Worm (Caenorhabditis elegans) whole organism, L1 larva: Measurements from ENCODE around the gene F57F5.3.

Source experiments
- C16A3.4 ChIP-seq: fragments of 150-350 bp; optimal IDR thresholded peaks from 2 replicates; lab custom pipeline; 2014; ENCODE audit warnings: missing biosample characterization, missing genetic modification characterization
- F16B12.6 ChIP-seq: fragments of 150-350 bp; optimal IDR thresholded peaks from 2 replicates; lab custom pipeline; 2014; ENCODE audit warnings: missing biosample characterization, missing genetic modification characterization
- aly-2 ChIP-seq: fragments of 150-350 bp; optimal IDR thresholded peaks from 2 replicates; lab custom pipeline; 2014; ENCODE audit warnings: missing biosample characterization, missing genetic modification characterization
- ceh-63 ChIP-seq: fragments of 200-800 bp; sonication (Bioruptor generic); optimal IDR thresholded peaks from 2 replicates; lab custom pipeline; 2018; ENCODE audit warnings: mild to moderate bottlenecking, missing genetic modification characterization, missing compliant biosample characterization
- ceh-8 ChIP-seq: fragments of 200-800 bp; sonication (Bioruptor generic); optimal IDR thresholded peaks from 2 replicates; lab custom pipeline; 2018; ENCODE audit warnings: mild to moderate bottlenecking, missing genetic modification characterization, moderate library complexity, missing compliant biosample characterization
- ceh-88 ChIP-seq: fragments of 200-800 bp; sonication (Bioruptor generic); IDR thresholded peaks from 2 replicates; pipeline ENCODE4 v1.3.6; 2022; ENCODE audit warnings: missing genetic modification characterization, missing compliant biosample characterization
- ceh-90 ChIP-seq: sonication (generic microtip); optimal IDR thresholded peaks from 2 replicates; lab custom pipeline; 2016; ENCODE audit warnings: missing genetic modification characterization, missing compliant biosample characterization
- dsc-1 ChIP-seq: sonication (generic microtip); optimal IDR thresholded peaks from 2 replicates; lab custom pipeline; 2016; ENCODE audit warnings: mild to moderate bottlenecking, missing genetic modification characterization, missing compliant biosample characterization
- efl-1 ChIP-seq, 4 experiments: fragments of 150-350 bp; optimal IDR thresholded peaks in 3 of 4; peaks in 1 of 4; 1 replicate in 1 of 4; 2 replicates in 3 of 4; lab custom pipeline; 2014; ENCODE audit warnings: missing biosample characterization in 2 of 4, missing genetic modification characterization in 2 of 4, missing genetic modification reagents in 2 of 4
- efl-3 ChIP-seq: fragments of 200-800 bp; sonication (Bioruptor generic); optimal IDR thresholded peaks from 2 replicates; lab custom pipeline; 2018; ENCODE audit warnings: mild to moderate bottlenecking, missing genetic modification characterization, missing compliant biosample characterization
- egl-13 ChIP-seq: sonication (generic microtip); optimal IDR thresholded peaks from 2 replicates; lab custom pipeline; 2016; ENCODE audit warnings: missing genotype, missing genetic modification reagents, missing genetic modification characterization, missing compliant biosample characterization
- elt-2 ChIP-seq: sonication (generic microtip); optimal IDR thresholded peaks from 2 replicates; lab custom pipeline; 2016; ENCODE audit warnings: missing genetic modification characterization, mild to moderate bottlenecking, inconsistent platforms, missing compliant biosample characterization, missing genetic modification reagents
- ets-5 ChIP-seq: fragments of 200-800 bp; sonication (Bioruptor generic); IDR thresholded peaks from 2 replicates; pipeline ENCODE4 v1.3.6; 2022; ENCODE audit warnings: missing genetic modification characterization, missing compliant biosample characterization
- fkh-10 ChIP-seq: sonication (generic microtip); optimal IDR thresholded peaks from 2 replicates; lab custom pipeline; 2017; ENCODE audit warnings: missing biosample characterization, missing genetic modification reagents, missing genetic modification characterization
- hlh-17 ChIP-seq: fragments of 200-800 bp; sonication (Bioruptor generic); optimal IDR thresholded peaks from 2 replicates; lab custom pipeline; 2018; ENCODE audit warnings: missing genetic modification characterization, mild to moderate bottlenecking, missing compliant biosample characterization, moderate library complexity, borderline replicate concordance
- hpl-2 ChIP-seq: fragments of 150-350 bp; optimal IDR thresholded peaks from 2 replicates; lab custom pipeline; 2014; ENCODE audit warnings: missing biosample characterization, missing genetic modification reagents, missing genetic modification characterization
- jun-1 ChIP-seq: fragments of 150-350 bp; optimal IDR thresholded peaks from 2 replicates; lab custom pipeline; 2014; ENCODE audit warnings: missing biosample characterization, missing genetic modification reagents, missing genetic modification characterization
- lin-35 ChIP-seq, 2 experiments: fragments of 150-350 bp; optimal IDR thresholded peaks; 2 replicates each; lab custom pipeline; 2014; ENCODE audit warnings: missing biosample characterization in 2 of 2, missing genetic modification characterization in 2 of 2, missing genetic modification reagents in 2 of 2
- mef-2 ChIP-seq: fragments of 150-350 bp; optimal IDR thresholded peaks from 2 replicates; lab custom pipeline; 2014; ENCODE audit warnings: missing biosample characterization, missing genetic modification characterization
- mep-1 ChIP-seq: fragments of 150-350 bp; optimal IDR thresholded peaks from 2 replicates; lab custom pipeline; 2014; ENCODE audit warnings: missing biosample characterization, missing genetic modification characterization
- nhr-19 ChIP-seq: fragments of 200-800 bp; sonication (Bioruptor generic); conservative IDR thresholded peaks from 2 replicates; pipeline ENCODE4 v1.3.6; 2022; ENCODE audit warnings: missing genetic modification characterization, missing compliant biosample characterization
- nhr-20 ChIP-seq: sonication (generic microtip); optimal IDR thresholded peaks from 2 replicates; lab custom pipeline; 2016; ENCODE audit warnings: mild to moderate bottlenecking, missing genetic modification characterization, missing compliant biosample characterization
- nhr-28 ChIP-seq: fragments of 150-350 bp; optimal IDR thresholded peaks from 2 replicates; lab custom pipeline; 2014; ENCODE audit warnings: missing biosample characterization, missing genetic modification characterization
- nhr-47 ChIP-seq: sonication (generic microtip); optimal IDR thresholded peaks from 2 replicates; lab custom pipeline; 2016; ENCODE audit warnings: mild to moderate bottlenecking, missing genetic modification characterization, moderate library complexity, missing compliant biosample characterization
- nhr-71 ChIP-seq: sonication (generic microtip); optimal IDR thresholded peaks from 2 replicates; lab custom pipeline; 2016; ENCODE audit warnings: mild to moderate bottlenecking, missing genetic modification characterization, moderate library complexity, missing compliant biosample characterization
- nhr-76 ChIP-seq: sonication (generic microtip); optimal IDR thresholded peaks from 2 replicates; lab custom pipeline; 2017; ENCODE audit warnings: missing biosample characterization, missing genetic modification characterization
- nhr-85 ChIP-seq: sonication (generic microtip); peaks from one replicate; lab custom pipeline; 2016; ENCODE audit warnings: missing genetic modification characterization, inconsistent platforms, missing compliant biosample characterization
- nhr-90 ChIP-seq: sonication (generic microtip); optimal IDR thresholded peaks from 2 replicates; lab custom pipeline; 2016; ENCODE audit warnings: mild to moderate bottlenecking, missing genetic modification characterization, missing compliant biosample characterization; ENCODE audit not compliant: poor library complexity
- pag-3 ChIP-seq: sonication (generic microtip); optimal IDR thresholded peaks from 2 replicates; lab custom pipeline; 2017; ENCODE audit warnings: missing genetic modification characterization, mild to moderate bottlenecking, missing compliant biosample characterization, antibody characterized with exemption, borderline replicate concordance; ENCODE audit not compliant: insufficient read depth
- pax-3 ChIP-seq: fragments of 200-800 bp; sonication (Bioruptor generic); optimal IDR thresholded peaks from 2 replicates; lab custom pipeline; 2018; ENCODE audit warnings: mild to moderate bottlenecking, missing genetic modification characterization, moderate library complexity, missing compliant biosample characterization
- pqm-1 ChIP-seq: sonication (generic microtip); optimal IDR thresholded peaks from 3 replicates; lab custom pipeline; 2017; ENCODE audit warnings: missing biosample characterization, missing genetic modification characterization
- rnt-1 ChIP-seq: sonication (generic microtip); optimal IDR thresholded peaks from 2 replicates; lab custom pipeline; 2016; ENCODE audit warnings: mild to moderate bottlenecking, missing genetic modification characterization, moderate library complexity, missing compliant biosample characterization
- snu-23 ChIP-seq: sonication (generic microtip); optimal IDR thresholded peaks from 2 replicates; lab custom pipeline; 2016; ENCODE audit warnings: missing genetic modification characterization, missing compliant biosample characterization
- sptf-1 ChIP-seq: fragments of 150-350 bp; optimal IDR thresholded peaks from 2 replicates; lab custom pipeline; 2014; ENCODE audit warnings: missing biosample characterization, missing genetic modification characterization
- sup-37 ChIP-seq: fragments of 200-800 bp; sonication (Bioruptor generic); optimal IDR thresholded peaks from 2 replicates; lab custom pipeline; 2018; ENCODE audit warnings: mild to moderate bottlenecking, missing genetic modification characterization, missing compliant biosample characterization
- unc-30 ChIP-seq: sonication (generic microtip); optimal IDR thresholded peaks from 2 replicates; lab custom pipeline; 2017; ENCODE audit warnings: missing biosample characterization, missing genetic modification characterization
- unc-62 ChIP-seq: fragments of 150-350 bp; optimal IDR thresholded peaks from 2 replicates; lab custom pipeline; 2014; ENCODE audit warnings: missing biosample characterization, missing genetic modification reagents, missing genetic modification characterization
- unc-98 ChIP-seq: fragments of 200-800 bp; sonication (Bioruptor generic); IDR thresholded peaks from 2 replicates; pipeline ENCODE4 v1.3.6; 2022; ENCODE audit warnings: missing genetic modification characterization, missing compliant biosample characterization
- zag-1 ChIP-seq: fragments of 150-350 bp; optimal IDR thresholded peaks from 2 replicates; lab custom pipeline; 2014; ENCODE audit warnings: missing biosample characterization, missing genetic modification characterization
- zip-4 ChIP-seq: fragments of 200-800 bp; sonication (Bioruptor generic); optimal IDR thresholded peaks from 2 replicates; lab custom pipeline; 2018; ENCODE audit warnings: mild to moderate bottlenecking, missing genetic modification characterization, moderate library complexity, missing compliant biosample characterization
- ztf-11 ChIP-seq, 2 experiments: sonication (generic microtip); optimal IDR thresholded peaks; 2 replicates each; lab custom pipeline; 2016 to 2017; ENCODE audit warnings: missing genetic modification characterization in 2 of 2, missing biosample characterization in 1 of 2, missing compliant biosample characterization in 1 of 2

The F57F5.3 gene

DNA sequence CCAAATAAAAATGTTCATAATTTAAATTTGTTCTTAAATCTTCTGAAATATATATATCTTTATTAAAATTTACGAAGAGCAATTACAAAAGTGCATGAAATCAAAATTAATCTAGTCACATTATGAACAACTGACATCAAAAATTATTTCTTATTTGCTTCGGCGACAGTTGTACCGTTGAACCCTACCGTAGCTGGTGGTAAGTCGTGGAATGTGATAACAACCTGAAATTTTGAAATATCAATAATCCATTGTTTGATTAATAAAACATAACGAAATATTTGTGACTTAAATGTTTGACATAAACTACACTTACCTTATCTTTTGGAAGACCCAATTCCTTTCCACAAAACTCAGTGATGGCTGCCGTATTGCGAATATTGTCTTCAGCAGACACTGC is 29.7 kb downstream of the F57F5.3 start:
- TF ChIP-seq nhr-76 (tag; lab: Kevin White, UChicago) (no peak), dsc-1 (no peak), nhr-47 (no peak), mef-2 (tag; lab: Kevin White, UChicago) (no peak), ztf-11 (tag; optimal IDR thresholded peaks at IDR 0.05; lab: Kevin White, UChicago) (no peak), lin-35 (GFP tag; optimal IDR thresholded peaks at IDR 0.05; lab: Kevin White, UChicago) (peak in 1 of 2 experiments; percentile 28), sptf-1 (no peak), nhr-71 (tag; lab: Kevin White, UChicago) (peak; percentile 29), ceh-88 (GFP tag; lab: Robert Waterston, UW) (no peak), aly-2 (tag; lab: Kevin White, UChicago) (no peak), snu-23 (GFP tag; lab: Kevin White, UChicago) (no peak), fkh-10 (GFP tag; lab: Kevin White, UChicago) (no peak), elt-2 (tag; lab: Kevin White, UChicago) (peak; percentile 82), nhr-90 (tag; lab: Kevin White, UChicago) (peak; percentile 39), F16B12.6 (tag; lab: Kevin White, UChicago) (no peak)

DNA sequence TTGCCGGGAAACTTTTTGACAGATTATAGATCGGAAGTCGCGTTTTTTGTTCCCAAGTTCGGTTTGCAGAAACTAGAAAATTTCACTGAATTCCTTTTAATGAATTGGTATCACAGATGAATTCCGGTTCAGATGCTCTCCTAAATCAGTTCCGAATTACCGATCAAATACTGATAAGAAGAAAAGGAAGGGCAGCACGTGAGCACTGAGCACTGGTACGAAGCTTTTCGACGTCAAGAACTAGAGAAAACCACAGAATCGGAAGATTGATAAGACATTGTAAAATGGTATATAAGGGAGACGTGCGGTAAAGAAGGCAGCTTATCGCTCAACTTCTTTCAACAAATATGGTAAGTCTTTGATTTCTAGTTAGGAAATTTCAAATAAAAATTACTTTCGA is 31.2 kb downstream of the F57F5.3 start, which contains the start of gene cpr-1:
Gene cpr-1, plus strand, starts transcription at position 319 of the 400 bp plus-strand sequence.
- TF ChIP-seq jun-1 (tag; lab: Kevin White, UChicago) (peak; percentile 11), zip-4 (GFP tag; lab: Kevin White, UChicago) (no peak), nhr-20 (tag; lab: Kevin White, UChicago) (peak; percentile 42), nhr-85 (no peak), elt-2 (tag; lab: Kevin White, UChicago) (peak; percentile 98), aly-2 (tag; lab: Kevin White, UChicago) (no peak), lin-35 (GFP tag; optimal IDR thresholded peaks at IDR 0.05; lab: Kevin White, UChicago) (peak in 1 of 2 experiments; percentile 41), sup-37 (GFP tag; lab: Kevin White, UChicago) (no peak), hlh-17 (GFP tag; lab: Kevin White, UChicago) (no peak), C16A3.4 (tag; lab: Kevin White, UChicago) (no peak), sptf-1 (no peak), efl-3 (no peak), mep-1 (tag; lab: Kevin White, UChicago) (no peak), ceh-63 (no peak), nhr-28 (no peak), ceh-90 (tag; lab: Kevin White, UChicago) (no peak), hpl-2 (GFP tag; lab: Kevin White, UChicago) (no peak), unc-30 (tag; lab: Kevin White, UChicago) (no peak), fkh-10 (GFP tag; lab: Kevin White, UChicago) (no peak), ceh-8 (GFP tag; lab: Kevin White, UChicago) (no peak), nhr-71 (tag; lab: Kevin White, UChicago) (peak; percentile 17), egl-13 (tag; lab: Kevin White, UChicago) (no peak), efl-1 (optimal IDR thresholded peaks at IDR 0.05; lab: Kevin White, UChicago) (no peak), efl-1 (GFP tag; optimal IDR thresholded peaks at IDR 0.05 in 1 of 2; lab: Kevin White, UChicago) (peak in 1 of 2 experiments; percentile 78), ets-5 (no peak), pax-3 (peak; percentile 32), rnt-1 (tag; lab: Kevin White, UChicago) (no peak), nhr-19 (GFP tag; lab: Robert Waterston, UW) (no peak), pqm-1 (peak; percentile 85)
- TF ChIP-seq, all 84 proteins: peak for 8

- TF ChIP-seq zag-1 (no peak), pag-3 (no peak), nhr-20 (tag; lab: Kevin White, UChicago) (no peak), mef-2 (tag; lab: Kevin White, UChicago) (no peak), lin-35 (GFP tag; optimal IDR thresholded peaks at IDR 0.05; lab: Kevin White, UChicago) (no peak), unc-98 (GFP tag; lab: Robert Waterston, UW) (no peak), fkh-10 (GFP tag; lab: Kevin White, UChicago) (no peak), unc-62 (GFP tag; lab: Kevin White, UChicago) (no peak), nhr-28 (no peak), nhr-47 (no peak), zip-4 (GFP tag; lab: Kevin White, UChicago) (no peak), nhr-19 (GFP tag; lab: Robert Waterston, UW) (no peak)
Observed at ce11 chrV:11964723-11965122, 41.7 kb downstream of the F57F5.3 start, which contains the start of gene F58H1.7. Gene F58H1.7, minus strand, starts transcription at chrV:11964823.
